Worm (Caenorhabditis elegans) whole organism, L4 larva: ENCODE data around the gene srg-40.

ENCODE experiments used
- dmd-8 ChIP-seq: fragments of 200-800 bp; sonication (Bioruptor generic); IDR thresholded peaks from 2 replicates; pipeline ENCODE4 v1.3.6; 2022; ENCODE audit warnings: missing genetic modification characterization, missing compliant biosample characterization
- dve-1 ChIP-seq: sonication (generic microtip); optimal IDR thresholded peaks from 2 replicates; lab custom pipeline; 2017; ENCODE audit warnings: antibody characterized with exemption, mild to moderate bottlenecking, missing genetic modification characterization, missing compliant biosample characterization; ENCODE audit not compliant: insufficient read depth
- lin-39 ChIP-seq: fragments of 150-350 bp; optimal IDR thresholded peaks from 2 replicates; lab custom pipeline; 2014; ENCODE audit warnings: missing biosample characterization, missing genetic modification reagents, missing genetic modification characterization
- pha-4 ChIP-seq, 2 experiments: fragments of 150-350 bp in 1 of 2; fragments of 200-800 bp in 1 of 2; sonication (Bioruptor generic) in 1 of 2; IDR thresholded peaks in 1 of 2; optimal IDR thresholded peaks in 1 of 2; 2 replicates each; pipeline versions ENCODE4 v1.3.6 to Lab custom; 2014 to 2022; ENCODE audit warnings: missing genetic modification characterization in 2 of 2, missing genetic modification reagents in 2 of 2, missing biosample characterization in 1 of 2, missing compliant biosample characterization in 1 of 2
- skn-1 ChIP-seq: fragments of 150-350 bp; optimal IDR thresholded peaks from 2 replicates; lab custom pipeline; 2014; ENCODE audit warnings: missing biosample characterization, missing genetic modification characterization
- unc-130 ChIP-seq: sonication (generic microtip); optimal IDR thresholded peaks from 2 replicates; lab custom pipeline; 2016; ENCODE audit warnings: missing genetic modification reagents, missing genetic modification characterization, missing compliant biosample characterization
- zfp-3 ChIP-seq: fragments of 200-800 bp; sonication (Bioruptor generic); conservative IDR thresholded peaks from 2 replicates; pipeline ENCODE4 v1.3.6; 2022; ENCODE audit warnings: missing genetic modification reagents, missing genetic modification characterization, missing compliant biosample characterization
- ztf-11 ChIP-seq: fragments of 150-350 bp; optimal IDR thresholded peaks from 2 replicates; lab custom pipeline; 2014; ENCODE audit warnings: missing biosample characterization, missing genetic modification characterization

DNA sequence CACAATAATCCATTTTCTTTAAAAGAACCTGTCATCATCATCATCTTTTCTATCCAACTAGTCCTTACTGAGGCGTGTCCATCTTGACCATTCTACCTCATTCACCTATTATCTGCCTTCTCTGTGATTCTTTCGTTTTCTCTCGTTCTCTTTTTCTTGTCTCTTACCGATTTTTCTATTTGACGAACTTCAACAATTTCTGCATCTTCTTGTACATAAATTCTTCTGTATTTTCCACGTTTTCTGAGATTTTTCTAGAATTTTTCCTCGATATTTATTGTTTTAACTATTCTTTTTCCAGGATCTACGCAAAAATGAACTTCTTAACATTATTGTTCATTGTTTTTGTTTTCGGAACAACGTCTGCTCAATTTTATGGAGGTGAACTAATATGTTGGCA, 18.6 kb upstream of the srg-40 start, which contains the start of gene cnc-10:
- TF ChIP-seq skn-1 (no peak), lin-39 (tag; lab: Kevin White, UChicago) (no peak), unc-130 (GFP tag; lab: Kevin White, UChicago) (no peak), pha-4 (GFP tag; IDR thresholded peaks at IDR 0.05; lab: Robert Waterston, UW) (no peak), pha-4 (tag; optimal IDR thresholded peaks at IDR 0.05; lab: Kevin White, UChicago) (no peak), dmd-8 (GFP tag; lab: Robert Waterston, UW) (no peak), ztf-11 (no peak), zfp-3 (GFP tag; lab: Robert Waterston, UW) (no peak), dve-1 (no peak)
